Worm (Caenorhabditis elegans) whole organism, mixed stage, embryonic: ENCODE results near the gene pqn-76.
"Not testable (repeated sequence)": the region's sequence is repeated elsewhere in the genome, so short reads cannot be mapped to it uniquely, and the experiment has no call there.

Experiments used
- elt-1 ChIP-seq: sonication (generic microtip); optimal IDR thresholded peaks from 2 replicates; lab custom pipeline; 2017; ENCODE audit warnings: missing genetic modification characterization, mild to moderate bottlenecking, missing compliant biosample characterization, antibody characterized with exemption, moderate library complexity, borderline replicate concordance; ENCODE audit not compliant: insufficient read depth
- flh-1 ChIP-seq: fragments of 200-800 bp; sonication (Bioruptor generic); optimal IDR thresholded peaks from 2 replicates; lab custom pipeline; 2018; ENCODE audit warnings: mild to moderate bottlenecking, missing genetic modification characterization, moderate library complexity, missing compliant biosample characterization
- lin-13 ChIP-seq: fragments of 150-350 bp; optimal IDR thresholded peaks from 2 replicates; lab custom pipeline; 2014; ENCODE audit warnings: missing biosample characterization, missing genetic modification characterization
- lsy-2 ChIP-seq: fragments of 150-350 bp; optimal IDR thresholded peaks from 2 replicates; lab custom pipeline; 2014; ENCODE audit warnings: missing biosample characterization, missing genetic modification characterization
- mep-1 ChIP-seq: fragments of 150-350 bp; optimal IDR thresholded peaks from 2 replicates; lab custom pipeline; 2017; ENCODE audit warnings: missing biosample characterization, missing genetic modification reagents, missing genetic modification characterization, inconsistent platforms
- mls-2 ChIP-seq: sonication (generic microtip); optimal IDR thresholded peaks from 2 replicates; lab custom pipeline; 2016; ENCODE audit warnings: mild to moderate bottlenecking, missing genetic modification characterization, moderate library complexity, missing compliant biosample characterization
- nhr-12 ChIP-seq: fragments of 150-350 bp; optimal IDR thresholded peaks from 2 replicates; lab custom pipeline; 2014; ENCODE audit warnings: missing biosample characterization, missing genetic modification characterization
- nhr-28 ChIP-seq: fragments of 150-350 bp; optimal IDR thresholded peaks from 2 replicates; lab custom pipeline; 2014; ENCODE audit warnings: missing biosample characterization, missing genetic modification characterization
- snpc-4 ChIP-seq: fragments of 150-350 bp; optimal IDR thresholded peaks from 2 replicates; lab custom pipeline; 2014; ENCODE audit warnings: missing biosample characterization, missing genetic modification characterization
- tbx-8 ChIP-seq: fragments of 200-800 bp; sonication (Bioruptor generic); optimal IDR thresholded peaks from 2 replicates; lab custom pipeline; 2018; ENCODE audit warnings: mild to moderate bottlenecking, missing genetic modification characterization, moderate library complexity, missing compliant biosample characterization
- unc-120 ChIP-seq: sonication (generic microtip); optimal IDR thresholded peaks from 2 replicates; lab custom pipeline; 2017; ENCODE audit warnings: missing genetic modification characterization, missing compliant biosample characterization; ENCODE audit not compliant: poor library complexity, severe bottlenecking

- TF ChIP-seq mls-2; snpc-4; mep-1 (tag; lab: Kevin White, UChicago); nhr-12 (tag; lab: Kevin White, UChicago); nhr-28 (tag; lab: Kevin White, UChicago); flh-1; lin-13 (tag; lab: Kevin White, UChicago); lsy-2; elt-1; unc-120; tbx-8 (GFP tag; lab: Kevin White, UChicago): not testable (repeated sequence)
Measured at ce11 chrIV:15590397-15590796, 11.5 kb downstream of the pqn-76 start, which contains the start of gene abu-5.
